Worm (Caenorhabditis elegans) whole organism, L2 larva: ENCODE data around the gene F20E11.17.

ENCODE experiments used
- C34F6.9 ChIP-seq: fragments of 150-350 bp; optimal IDR thresholded peaks from 2 replicates; lab custom pipeline; 2014; ENCODE audit warnings: missing biosample characterization, missing genetic modification characterization
- aly-2 ChIP-seq: fragments of 150-350 bp; optimal IDR thresholded peaks from 2 replicates; lab custom pipeline; 2014; ENCODE audit warnings: missing biosample characterization, missing genetic modification characterization
- crh-2 ChIP-seq: sonication (generic microtip); optimal IDR thresholded peaks from 2 replicates; lab custom pipeline; 2017; ENCODE audit warnings: missing biosample characterization, missing genetic modification characterization
- dmd-4 ChIP-seq: sonication (generic microtip); optimal IDR thresholded peaks from 2 replicates; lab custom pipeline; 2017; ENCODE audit warnings: missing biosample characterization, missing genetic modification characterization
- egl-27 ChIP-seq: sonication (generic microtip); optimal IDR thresholded peaks from 3 replicates; lab custom pipeline; 2017; ENCODE audit warnings: missing biosample characterization, missing genetic modification reagents, missing genetic modification characterization
- elt-1 ChIP-seq: fragments of 150-350 bp; optimal IDR thresholded peaks from 2 replicates; lab custom pipeline; 2014; ENCODE audit warnings: missing biosample characterization, missing genetic modification characterization
- lin-13 ChIP-seq: fragments of 150-350 bp; optimal IDR thresholded peaks from 2 replicates; lab custom pipeline; 2014; ENCODE audit warnings: missing biosample characterization, missing genetic modification reagents, missing genetic modification characterization
- lin-39 ChIP-seq: fragments of 150-350 bp; optimal IDR thresholded peaks from 2 replicates; lab custom pipeline; 2014; ENCODE audit warnings: missing biosample characterization, missing genetic modification reagents, missing genetic modification characterization
- mbf-1 ChIP-seq: sonication (generic microtip); optimal IDR thresholded peaks from 2 replicates; lab custom pipeline; 2017; ENCODE audit warnings: missing biosample characterization, missing genetic modification characterization
- sem-4 ChIP-seq: fragments of 150-350 bp; optimal IDR thresholded peaks from 2 replicates; lab custom pipeline; 2014; ENCODE audit warnings: missing biosample characterization, missing genetic modification reagents, missing genetic modification characterization
- sma-9 ChIP-seq, 2 experiments: fragments of 150-350 bp in 1 of 2; sonication (generic microtip) in 1 of 2; optimal IDR thresholded peaks; 2 replicates each; lab custom pipeline; 2014 to 2016; ENCODE audit warnings: missing genetic modification characterization in 2 of 2, mild to moderate bottlenecking in 1 of 2, missing biosample characterization in 1 of 2, missing compliant biosample characterization in 1 of 2, missing genetic modification reagents in 1 of 2, moderate library complexity in 1 of 2
- unc-39 ChIP-seq: fragments of 150-350 bp; optimal IDR thresholded peaks from 2 replicates; lab custom pipeline; 2014; ENCODE audit warnings: missing biosample characterization, missing genetic modification characterization
- zag-1 ChIP-seq: fragments of 150-350 bp; optimal IDR thresholded peaks from 2 replicates; lab custom pipeline; 2014; ENCODE audit warnings: missing biosample characterization, missing genetic modification characterization

F20E11.17 gene

DNA sequence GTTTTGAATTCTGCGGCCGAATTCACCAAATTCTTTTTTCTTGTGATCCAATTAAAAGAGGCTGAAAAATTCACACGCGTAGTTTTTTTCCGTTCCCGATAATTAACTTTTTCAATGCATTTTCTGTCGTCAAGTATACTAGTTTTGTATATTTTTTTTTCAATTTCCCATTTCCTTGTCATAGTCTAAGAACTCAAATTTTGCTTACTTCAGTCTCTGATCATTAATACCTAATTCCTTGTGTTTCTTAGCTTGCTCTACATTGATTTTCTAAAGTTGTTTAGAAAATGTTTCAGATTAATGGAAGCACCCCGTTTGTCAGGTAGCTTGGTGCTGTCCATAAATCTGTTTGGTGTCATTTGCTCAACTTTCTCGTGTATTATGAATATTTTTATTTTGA, 38.2 kb downstream of the F20E11.17 start, which contains the start of gene srbc-27:
srbc-27 (plus strand) TSS at position 301 of the 400 bp plus-strand sequence.
- TF ChIP-seq lin-39 (tag; lab: Kevin White, UChicago), result no peak
- TF ChIP-seq C34F6.9 (tag; lab: Kevin White, UChicago), result no peak
- TF ChIP-seq aly-2 (tag; lab: Kevin White, UChicago), result no peak

DNA sequence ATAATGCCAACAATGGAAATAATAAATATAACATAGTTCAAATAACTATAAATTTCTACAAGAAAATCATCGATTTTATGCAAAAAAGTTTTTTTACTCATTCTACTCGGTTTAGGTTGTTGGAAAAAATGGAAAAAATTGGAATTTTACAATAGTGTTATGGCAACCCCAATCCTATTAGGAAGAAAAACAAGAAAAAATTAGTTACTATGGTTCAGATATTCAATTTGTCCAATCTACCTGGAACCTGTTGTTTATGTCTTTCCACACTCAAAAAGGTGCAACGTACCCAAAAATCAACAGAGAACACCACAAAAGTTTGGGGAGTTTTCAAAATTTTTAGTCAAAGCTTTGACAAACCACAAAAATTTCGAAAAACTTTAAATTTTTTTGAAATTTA, 39.0 kb downstream of the F20E11.17 start, which contains the start of gene T27C5.10:
T27C5.10 (minus strand) TSS at position 101 of the 400 bp plus-strand sequence.
- TF ChIP-seq sma-9 (GFP tag; optimal IDR thresholded peaks at IDR 0.05; lab: Kevin White, UChicago) (no peak), sma-9 (tag; optimal IDR thresholded peaks at IDR 0.05; lab: Kevin White, UChicago) (no peak), crh-2 (tag; lab: Kevin White, UChicago) (no peak), mbf-1 (no peak), zag-1 (no peak), elt-1 (tag; lab: Kevin White, UChicago) (no peak), unc-39 (no peak), lin-13 (GFP tag; lab: Kevin White, UChicago) (no peak)
- TF ChIP-seq, all 48 proteins: peak for 0

DNA sequence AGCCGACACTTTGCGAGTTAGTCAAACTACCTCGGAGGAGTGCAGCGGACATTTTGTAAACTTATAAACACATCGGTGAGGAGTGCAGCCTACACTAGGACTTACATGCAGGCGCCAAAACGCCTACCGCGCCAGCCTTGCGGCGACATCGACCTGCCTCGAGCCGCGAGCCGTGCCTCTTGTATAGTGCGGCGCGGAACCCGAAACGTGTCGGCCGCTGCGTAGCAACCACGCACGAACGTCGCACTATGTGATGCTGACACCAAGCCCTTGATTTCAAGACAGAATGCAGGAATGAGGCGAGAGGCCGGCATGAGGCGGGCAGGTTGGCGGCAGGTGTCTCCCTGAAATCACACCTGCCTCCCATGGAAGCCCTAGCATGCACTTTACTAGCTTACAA, 39.8 kb downstream of the F20E11.17 start:
- TF ChIP-seq sem-4 (tag; lab: Kevin White, UChicago) (no peak), dmd-4 (tag; lab: Kevin White, UChicago) (no peak), egl-27 (tag; lab: Kevin White, UChicago) (no peak)
